In the genomic region with DNA sequence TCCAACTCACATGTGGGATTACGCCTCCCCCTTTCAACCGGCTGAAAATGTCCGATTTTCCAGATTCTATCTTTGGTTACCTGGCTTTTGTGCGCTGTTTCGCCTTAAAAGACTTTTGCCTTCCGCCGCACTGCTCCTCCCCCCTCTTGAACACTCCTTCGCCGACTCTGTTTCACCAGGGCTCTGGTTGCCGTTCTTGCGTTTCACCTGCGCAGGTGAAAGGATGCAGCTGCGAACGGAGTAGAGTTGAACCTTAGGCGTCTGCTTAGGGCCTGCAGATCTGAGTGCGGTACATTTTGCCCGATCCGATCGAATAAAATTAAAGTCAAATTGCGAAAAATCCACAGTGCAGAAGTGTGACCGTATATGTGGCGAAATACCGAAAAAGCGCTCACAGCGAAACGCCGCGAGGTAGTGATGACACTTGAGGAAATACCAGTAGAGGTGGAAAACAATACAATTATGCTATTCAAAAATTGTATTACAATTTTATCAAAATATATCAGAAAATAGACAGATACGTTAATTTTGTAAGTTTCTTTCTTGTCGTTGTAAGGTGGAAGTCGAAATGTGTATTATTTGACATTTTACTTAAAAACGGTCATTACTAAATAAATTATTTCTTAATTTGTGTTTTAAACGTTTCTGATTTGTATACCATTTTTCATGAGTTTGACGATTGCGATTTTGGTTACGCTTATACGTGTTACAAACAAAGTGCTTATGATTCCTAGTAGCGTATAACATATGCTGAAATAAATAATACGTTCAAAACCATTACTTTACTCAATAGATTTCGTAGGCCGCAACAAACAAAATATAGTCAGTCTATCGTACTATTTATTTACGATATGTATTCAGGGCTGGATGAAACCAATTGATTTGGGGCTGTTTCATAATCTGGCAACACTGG, we compare ENCODE assay signal across 5 fruit fly cellular contexts.
TF ChIP-seq lines count a peak whose summit lies in the region.

Gene CG6664 (minus strand): TSS at position 518 of the 913 bp plus-strand sequence.
Gene CG7728 (plus strand): TSS at position 874 of the 913 bp plus-strand sequence.

TF ChIP-seq in whole organism, adult, 20 proteins besides CTCF, POLR2A, EP300 and RAD21 (continued from another document):
- TF ChIP-seq tj (GFP tag; optimal IDR thresholded peaks at IDR 0.05; lab: Kevin White, UChicago): peak; percentile 48
- TF ChIP-seq kay (GFP tag; lab: Kevin White, UChicago; ENCODE audit: borderline replicate concordance): no peak
- TF ChIP-seq cnc (optimal IDR thresholded peaks at IDR 0.05; lab: Kevin White, UChicago): no peak
- TF ChIP-seq CG7045 (GFP tag; optimal IDR thresholded peaks at IDR 0.05; lab: Kevin White, UChicago): peak; percentile 42

TF ChIP-seq in whole organism, embryonic, 481 proteins besides CTCF, POLR2A, EP300 and RAD21 (continued from another document and continues in another):
- TF ChIP-seq esg (GFP tag; conservative IDR thresholded peaks at IDR 0.05; lab: Robert Waterston, UW): peak; percentile 25
- TF ChIP-seq Tbp (GFP tag; optimal IDR thresholded peaks at IDR 0.05; lab: Kevin White, UChicago): no peak
- TF ChIP-seq so (GFP tag; IDR thresholded peaks at IDR 0.05; lab: Robert Waterston, UW): 0 out of 3 replicates have a peak, but pooled peaks have one; percentile 41
- peak; percentile 53 for TF ChIP-seq CG1602 (GFP tag; optimal IDR thresholded peaks at IDR 0.05; lab: Kevin White, UChicago)
- no peak for TF ChIP-seq sc (optimal IDR thresholded peaks at IDR 0.05; lab: Kevin White, UChicago)
- TF ChIP-seq sc (GFP tag; optimal IDR thresholded peaks at IDR 0.05; lab: Kevin White, UChicago): peak; percentile 24
- TF ChIP-seq ham (GFP tag; IDR thresholded peaks at IDR 0.05; lab: Robert Waterston, UW): no peak
- TF ChIP-seq slbo (GFP tag; IDR thresholded peaks at IDR 0.05; lab: Robert Waterston, UW): peak; percentile 82
- no peak for TF ChIP-seq CG32767 (GFP tag; IDR thresholded peaks at IDR 0.05; lab: Robert Waterston, UW)
- peak; percentile 51 for TF ChIP-seq CG14441 (GFP tag; IDR thresholded peaks at IDR 0.05; lab: Robert Waterston, UW)
- TF ChIP-seq Antp (GFP tag; optimal IDR thresholded peaks at IDR 0.05; lab: Kevin White, UChicago): peak; percentile 8
- TF ChIP-seq Spps (tag; optimal IDR thresholded peaks at IDR 0.05; lab: Kevin White, UChicago): no peak
- TF ChIP-seq onecut (GFP tag; IDR thresholded peaks at IDR 0.05; lab: Robert Waterston, UW): peak; percentile 17; the same call in 1 of the 2 replicates
- TF ChIP-seq CG9797 (GFP tag; optimal IDR thresholded peaks at IDR 0.05; lab: Kevin White, UChicago): peak; percentile 64
- TF ChIP-seq Fer1 (GFP tag; optimal IDR thresholded peaks at IDR 0.05; lab: Kevin White, UChicago): peak; percentile 28
- TF ChIP-seq CG3163 (GFP tag; optimal IDR thresholded peaks at IDR 0.05; lab: Kevin White, UChicago): peak; percentile 29
- TF ChIP-seq CG13296 (GFP tag; optimal IDR thresholded peaks at IDR 0.05; lab: Kevin White, UChicago): peak; percentile 36
- no peak for TF ChIP-seq CG12769 (tag; optimal IDR thresholded peaks at IDR 0.05; lab: Kevin White, UChicago)
- TF ChIP-seq Hey (tag; optimal IDR thresholded peaks at IDR 0.05; lab: Kevin White, UChicago): no peak
- TF ChIP-seq lola (GFP tag; optimal IDR thresholded peaks at IDR 0.05; lab: Kevin White, UChicago): peak in 1 of 3 experiments; percentile 66
- TF ChIP-seq CG31224 (GFP tag; IDR thresholded peaks at IDR 0.05; lab: Robert Waterston, UW): no peak
- TF ChIP-seq CG15011 (GFP tag; optimal IDR thresholded peaks at IDR 0.05; lab: Kevin White, UChicago): no peak
- TF ChIP-seq jigr1 (GFP tag; IDR thresholded peaks at IDR 0.05; lab: Robert Waterston, UW): peak; percentile 18; the same call in 1 of the 3 replicates
- no peak for TF ChIP-seq CG7271 (tag; optimal IDR thresholded peaks at IDR 0.05; lab: Kevin White, UChicago)
- peak; percentile 95 for TF ChIP-seq MESR4 (GFP tag; optimal IDR thresholded peaks at IDR 0.05; lab: Kevin White, UChicago)
- TF ChIP-seq Hr3 (GFP tag; optimal IDR thresholded peaks at IDR 0.05; lab: Kevin White, UChicago): peak; percentile 9
- TF ChIP-seq CG12219 (GFP tag; optimal IDR thresholded peaks at IDR 0.05; lab: Kevin White, UChicago): no peak
- peak; percentile 52 for TF ChIP-seq CG10366 (GFP tag; IDR thresholded peaks at IDR 0.05; lab: Robert Waterston, UW)
- no peak for TF ChIP-seq repo (GFP tag; optimal IDR thresholded peaks at IDR 0.05; lab: Kevin White, UChicago)

TF ChIP-seq in whole organism, prepupa, 60 proteins besides CTCF, POLR2A, EP300 and RAD21 (continued from another document and continues in another):
- no peak for TF ChIP-seq CG1621 (tag; optimal IDR thresholded peaks at IDR 0.05; lab: Kevin White, UChicago)
- no peak for TF ChIP-seq Smox (GFP tag; optimal IDR thresholded peaks at IDR 0.05; lab: Kevin White, UChicago)
- TF ChIP-seq eg (GFP tag; IDR thresholded peaks at IDR 0.05; lab: Robert Waterston, UW): no peak; the same call in 2 of the 3 replicates
- TF ChIP-seq fd85E (GFP tag; optimal IDR thresholded peaks at IDR 0.05; lab: Kevin White, UChicago): no peak
- no peak for TF ChIP-seq Eip93F (GFP tag; optimal IDR thresholded peaks at IDR 0.05; lab: Kevin White, UChicago)
- peak; percentile 54 for TF ChIP-seq Ets21C (GFP tag; optimal IDR thresholded peaks at IDR 0.05; lab: Kevin White, UChicago)
- TF ChIP-seq CG32006 (GFP tag; optimal IDR thresholded peaks at IDR 0.05; lab: Kevin White, UChicago): no peak
- no peak for TF ChIP-seq svp (GFP tag; lab: Kevin White, UChicago)
- TF ChIP-seq CG6792 (GFP tag; optimal IDR thresholded peaks at IDR 0.05; lab: Kevin White, UChicago): peak; percentile 14
- TF ChIP-seq Met (GFP tag; optimal IDR thresholded peaks at IDR 0.05; lab: Kevin White, UChicago): no peak
- TF ChIP-seq CG8319 (GFP tag; optimal IDR thresholded peaks at IDR 0.05; lab: Kevin White, UChicago): no peak
- peak; percentile 42 for TF ChIP-seq Sox15 (GFP tag; optimal IDR thresholded peaks at IDR 0.05; lab: Kevin White, UChicago)
- peak; percentile 65 for TF ChIP-seq CG31627 (GFP tag; optimal IDR thresholded peaks at IDR 0.05; lab: Kevin White, UChicago)
- TF ChIP-seq ss (GFP tag; optimal IDR thresholded peaks at IDR 0.05; lab: Kevin White, UChicago): no peak
- peak; percentile 33 for TF ChIP-seq CG3919 (GFP tag; optimal IDR thresholded peaks at IDR 0.05; lab: Kevin White, UChicago)
- TF ChIP-seq CG7368 (GFP tag; optimal IDR thresholded peaks at IDR 0.05; lab: Kevin White, UChicago): no peak
- no peak for TF ChIP-seq CG10631 (GFP tag; optimal IDR thresholded peaks at IDR 0.05; lab: Kevin White, UChicago)
- TF ChIP-seq fkh (GFP tag; optimal IDR thresholded peaks at IDR 0.05; lab: Kevin White, UChicago): peak; percentile 99
- no peak for TF ChIP-seq Ets96B (tag; optimal IDR thresholded peaks at IDR 0.05; lab: Kevin White, UChicago)
- no peak for TF ChIP-seq CG6808 (GFP tag; optimal IDR thresholded peaks at IDR 0.05; lab: Kevin White, UChicago)
- no peak; the same call in 1 of the 2 replicates for TF ChIP-seq CG11294 (GFP tag; IDR thresholded peaks at IDR 0.05; lab: Robert Waterston, UW)
- TF ChIP-seq Gug (GFP tag; IDR thresholded peaks at IDR 0.05; lab: Robert Waterston, UW): no peak
- no peak for TF ChIP-seq CG4318 (GFP tag; optimal IDR thresholded peaks at IDR 0.05; lab: Kevin White, UChicago)
- peak; percentile 41 for TF ChIP-seq CG11902 (GFP tag; optimal IDR thresholded peaks at IDR 0.05; lab: Kevin White, UChicago)
- no peak for TF ChIP-seq CG16779 (tag; optimal IDR thresholded peaks at IDR 0.05; lab: Kevin White, UChicago)
- no peak for TF ChIP-seq CG34406 (GFP tag; optimal IDR thresholded peaks at IDR 0.05; lab: Kevin White, UChicago)
- no peak for TF ChIP-seq CG15336 (GFP tag; IDR thresholded peaks at IDR 0.05; lab: Robert Waterston, UW)
- no peak for TF ChIP-seq spab (GFP tag; optimal IDR thresholded peaks at IDR 0.05; lab: Kevin White, UChicago)
- no peak for TF ChIP-seq CG10669 (GFP tag; optimal IDR thresholded peaks at IDR 0.05; lab: Kevin White, UChicago)
- no peak for TF ChIP-seq salr (GFP tag; optimal IDR thresholded peaks at IDR 0.05; lab: Kevin White, UChicago)
- no peak for TF ChIP-seq Hr38 (GFP tag; optimal IDR thresholded peaks at IDR 0.05; lab: Kevin White, UChicago)

TF ChIP-seq in whole organism, pupa, 21 proteins besides CTCF, POLR2A, EP300 and RAD21 (continued from another document):
- TF ChIP-seq Ets98B (GFP tag; IDR thresholded peaks at IDR 0.05; lab: Robert Waterston, UW) (peak; percentile 23; the same call in 1 of the 2 replicates), CG34367 (tag; optimal IDR thresholded peaks at IDR 0.05; lab: Kevin White, UChicago) (peak; percentile 4), EcR (GFP tag; optimal IDR thresholded peaks at IDR 0.05; lab: Kevin White, UChicago) (no peak)

TF ChIP-seq in whole organism, wandering third instar larva, 38 proteins besides CTCF, POLR2A, EP300 and RAD21 (continued from another document):
- TF ChIP-seq psq (GFP tag; optimal IDR thresholded peaks at IDR 0.05; lab: Kevin White, UChicago) (peak; percentile 47), CrebA (GFP tag; optimal IDR thresholded peaks at IDR 0.05; lab: Kevin White, UChicago; ENCODE audit: borderline replicate concordance) (no peak), usp (GFP tag; optimal IDR thresholded peaks at IDR 0.05; lab: Kevin White, UChicago) (no peak), Hnf4 (GFP tag; optimal IDR thresholded peaks at IDR 0.05; lab: Kevin White, UChicago) (no peak), ey (GFP tag; optimal IDR thresholded peaks at IDR 0.05; lab: Kevin White, UChicago) (peak; percentile 47), rgr (GFP tag; optimal IDR thresholded peaks at IDR 0.05; lab: Kevin White, UChicago) (peak; percentile 9), dl (GFP tag; optimal IDR thresholded peaks at IDR 0.05; lab: Kevin White, UChicago; ENCODE audit: insufficient read depth in 1 of 2, partially characterized antibody in 2 of 2) (no peak), Vsx2 (GFP tag; optimal IDR thresholded peaks at IDR 0.05; lab: Kevin White, UChicago; ENCODE audit: partially characterized antibody) (no peak), CG32264 (GFP tag; optimal IDR thresholded peaks at IDR 0.05; lab: Kevin White, UChicago) (no peak), Rel (GFP tag; optimal IDR thresholded peaks at IDR 0.05; lab: Kevin White, UChicago) (no peak), Rel (tag; optimal IDR thresholded peaks at IDR 0.05; lab: Kevin White, UChicago) (peak; percentile 40), Jra (GFP tag; optimal IDR thresholded peaks at IDR 0.05; lab: Kevin White, UChicago) (no peak), fru (GFP tag; optimal IDR thresholded peaks at IDR 0.05; lab: Kevin White, UChicago) (no peak), HLH106 (tag; optimal IDR thresholded peaks at IDR 0.05; lab: Kevin White, UChicago) (peak; percentile 66), Hr83 (GFP tag; optimal IDR thresholded peaks at IDR 0.05; lab: Kevin White, UChicago; ENCODE audit: poor library complexity, severe bottlenecking) (peak; percentile 15), CG9705 (GFP tag; optimal IDR thresholded peaks at IDR 0.05; lab: Kevin White, UChicago) (no peak), foxo (GFP tag; optimal IDR thresholded peaks at IDR 0.05; lab: Kevin White, UChicago) (peak in 1 of 2 experiments; percentile 72), Hr78 (GFP tag; optimal IDR thresholded peaks at IDR 0.05; lab: Kevin White, UChicago) (no peak)
